Fruit fly (Drosophila melanogaster): ENCODE results near the gene CG10958.

The CG10958 gene

DNA sequence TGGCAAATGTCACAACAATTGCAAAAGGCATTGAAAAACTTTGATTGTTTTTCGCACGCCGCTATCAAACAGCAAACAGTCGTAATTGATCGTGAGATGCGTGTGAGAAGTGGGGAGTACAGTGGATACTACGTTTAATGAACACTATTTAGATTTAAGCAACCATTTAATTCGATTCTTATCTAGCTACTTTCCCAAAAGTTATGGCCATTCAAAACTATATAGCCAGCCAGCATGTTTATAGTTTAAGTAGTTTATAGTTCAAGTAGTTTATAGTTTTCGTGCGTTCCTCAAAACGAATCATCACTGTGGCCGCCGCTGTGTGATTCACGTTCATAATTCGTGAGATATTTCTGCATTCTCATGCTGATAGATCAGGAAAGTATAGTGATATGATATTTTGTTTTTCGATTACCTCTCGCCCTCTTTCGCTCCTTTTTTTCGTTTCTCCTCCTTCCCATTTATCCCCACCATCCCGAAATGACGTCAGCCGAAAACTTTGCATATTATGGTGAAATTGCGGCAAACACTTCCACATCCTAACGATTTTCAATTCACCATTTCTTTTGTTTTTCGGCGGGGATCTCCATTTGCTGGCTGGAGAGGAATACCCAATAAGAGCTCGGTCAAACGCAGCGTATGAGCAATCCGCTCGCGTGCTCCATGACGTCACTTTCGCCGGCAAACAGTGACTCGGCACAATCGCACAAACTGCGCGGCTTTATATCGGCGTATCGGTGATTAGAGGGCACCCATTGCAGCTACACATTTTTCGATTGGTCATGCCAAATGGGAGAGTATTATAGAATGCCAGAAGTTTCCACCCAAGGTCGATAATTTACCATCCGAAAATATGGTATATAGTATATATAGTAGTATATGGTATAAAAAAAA, 18.5 kb upstream of the CG10958 start (continued):
- TF ChIP-seq Sox102F (GFP tag; optimal IDR thresholded peaks at IDR 0.05) (peak; percentile 30), fd3F (GFP tag; optimal IDR thresholded peaks at IDR 0.05) (peak; percentile 54), D19B (GFP tag; optimal IDR thresholded peaks at IDR 0.05) (peak; percentile 20), CG14050 (GFP tag; IDR thresholded peaks at IDR 0.05) (peak; percentile 40; the same call in 1 of the 3 replicates), ham (GFP tag; IDR thresholded peaks at IDR 0.05) (no peak), CHES-1-like (GFP tag; optimal IDR thresholded peaks at IDR 0.05) (peak; percentile 70), Poxn (GFP tag; IDR thresholded peaks at IDR 0.05) (peak; percentile 72), Tbp (GFP tag; optimal IDR thresholded peaks at IDR 0.05) (no peak), eve (GFP tag; optimal IDR thresholded peaks at IDR 0.05) (no peak), ind (GFP tag; optimal IDR thresholded peaks at IDR 0.05) (peak; percentile 56), tin (GFP tag; optimal IDR thresholded peaks at IDR 0.05) (no peak), peb (GFP tag; IDR thresholded peaks at IDR 0.05) (no peak), ranshi (GFP tag; IDR thresholded peaks at IDR 0.05) (peak; percentile 63), CG6683 (GFP tag; optimal IDR thresholded peaks at IDR 0.05) (peak; percentile 6), bowl (GFP tag; IDR thresholded peaks at IDR 0.05) (no peak), gfzf (GFP tag; optimal IDR thresholded peaks at IDR 0.05) (no peak), CG15479 (GFP tag; optimal IDR thresholded peaks at IDR 0.05) (no peak)

DNA sequence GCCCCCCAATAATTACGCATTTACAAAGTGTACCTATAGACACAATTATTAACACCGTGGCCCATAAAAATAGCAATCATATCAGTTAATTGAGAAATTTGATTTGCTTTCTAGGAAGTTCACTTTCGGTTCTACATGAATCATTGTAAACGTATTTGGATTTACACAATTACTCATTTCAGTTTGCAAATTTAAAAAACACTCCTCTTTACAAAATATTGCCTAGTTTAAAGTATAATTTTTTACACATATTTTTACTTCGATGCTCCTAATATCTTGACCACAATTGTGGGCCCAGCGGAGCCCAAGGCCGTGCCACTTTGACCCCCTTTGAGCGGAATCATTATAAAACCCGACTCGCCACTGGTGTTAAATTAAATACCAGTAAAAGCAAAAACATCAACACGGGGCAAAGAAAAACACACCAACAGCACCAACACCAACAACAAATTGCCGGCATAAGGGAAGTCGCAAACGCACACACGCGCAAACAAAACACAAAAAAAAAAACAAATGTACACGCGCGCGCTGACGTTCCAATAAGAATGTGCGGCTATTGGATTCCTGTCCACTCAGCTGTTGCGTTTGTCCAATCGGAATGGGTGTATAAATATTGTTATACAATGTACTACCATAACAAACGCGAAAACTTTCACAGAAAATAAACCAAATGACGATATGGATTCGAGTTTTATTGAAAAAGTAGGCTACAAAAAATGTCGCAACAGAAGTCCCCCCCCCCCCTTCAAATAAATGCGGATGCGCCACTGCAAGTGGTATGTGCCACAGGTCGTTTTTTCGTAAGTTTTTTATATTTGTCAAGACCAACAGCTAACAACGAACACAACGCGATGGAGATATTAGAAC, 17.4 kb upstream of the CG10958 start:
- TF ChIP-seq Oaz (GFP tag; IDR thresholded peaks at IDR 0.05): peak; percentile 31; the same call in 1 of the 2 replicates
- no peak for TF ChIP-seq corto (GFP tag; optimal IDR thresholded peaks at IDR 0.05)
- peak; percentile 64 for TF ChIP-seq CG13894 (tag; optimal IDR thresholded peaks at IDR 0.05)
- peak; percentile 58; the same call in 1 of the 2 replicates for TF ChIP-seq Xrp1 (GFP tag; IDR thresholded peaks at IDR 0.05)
- TF ChIP-seq HLH3B (GFP tag; IDR thresholded peaks at IDR 0.05): peak; percentile 46; the same call in 1 of the 2 replicates
- TF ChIP-seq tup (GFP tag; optimal IDR thresholded peaks at IDR 0.05): no peak
- peak; percentile 29 for TF ChIP-seq cg (GFP tag; optimal IDR thresholded peaks at IDR 0.05)
- TF ChIP-seq fd96Cb (tag; optimal IDR thresholded peaks at IDR 0.05): peak; percentile 54
- peak; percentile 63 for TF ChIP-seq ems (GFP tag; optimal IDR thresholded peaks at IDR 0.05)
- no peak for TF ChIP-seq MTF-1 (GFP tag; optimal IDR thresholded peaks at IDR 0.05; ENCODE audit: borderline replicate concordance)
- TF ChIP-seq sens (GFP tag): peak; percentile 67
- TF ChIP-seq Side (GFP tag; optimal IDR thresholded peaks at IDR 0.05): peak; percentile 18
- TF ChIP-seq Ssrp (tag; optimal IDR thresholded peaks at IDR 0.05): peak; percentile 39
- peak; percentile 53 for TF ChIP-seq Asciz (GFP tag; optimal IDR thresholded peaks at IDR 0.05)
- TF ChIP-seq CG7786 (GFP tag; optimal IDR thresholded peaks at IDR 0.05): peak; percentile 65
- peak; percentile 67 for TF ChIP-seq CG34376 (GFP tag; optimal IDR thresholded peaks at IDR 0.05)
- TF ChIP-seq Drgx (GFP tag; IDR thresholded peaks at IDR 0.05): peak; percentile 9; the same call in 1 of the 2 replicates
- TF ChIP-seq ase (GFP tag; IDR thresholded peaks at IDR 0.05): no peak
- TF ChIP-seq HmgZ (tag; optimal IDR thresholded peaks at IDR 0.05): peak; percentile 64
- TF ChIP-seq CG11093 (GFP tag; IDR thresholded peaks at IDR 0.05): no peak
- TF ChIP-seq CG12071 (GFP tag; optimal IDR thresholded peaks at IDR 0.05): peak; percentile 55
- TF ChIP-seq dpn (GFP tag; optimal IDR thresholded peaks at IDR 0.05): peak in 1 of 2 experiments; percentile 38
- peak; percentile 57 for TF ChIP-seq CG30403 (GFP tag; optimal IDR thresholded peaks at IDR 0.05)
- peak; percentile 40 for TF ChIP-seq CG10274 (GFP tag; optimal IDR thresholded peaks at IDR 0.05)
- TF ChIP-seq CG17361 (GFP tag; IDR thresholded peaks at IDR 0.05): peak; percentile 75
- TF ChIP-seq Ada2b (GFP tag; IDR thresholded peaks at IDR 0.05): peak; percentile 52
- TF ChIP-seq sd (tag; optimal IDR thresholded peaks at IDR 0.05): peak; percentile 41
- TF ChIP-seq CG10366 (GFP tag; IDR thresholded peaks at IDR 0.05): peak; percentile 43
- peak; percentile 71 for TF ChIP-seq Hsf (GFP tag; optimal IDR thresholded peaks at IDR 0.05)
- TF ChIP-seq nerfin-1 (tag; optimal IDR thresholded peaks at IDR 0.05): no peak

Data from whole organism, embryonic.